Worm (Caenorhabditis elegans) whole organism, young adult: ENCODE measurements around the gene C34B4.2.

ENCODE experiments used
- B0019.2 ChIP-seq: fragments of 200-800 bp; sonication (Bioruptor generic); conservative IDR thresholded peaks from 2 replicates; pipeline ENCODE4 v1.3.6; 2022; ENCODE audit warnings: missing genetic modification reagents, missing genetic modification characterization, missing compliant biosample characterization
- B0035.1 ChIP-seq: sonication (generic microtip); optimal IDR thresholded peaks from 2 replicates; lab custom pipeline; 2016; ENCODE audit warnings: missing genetic modification characterization, mild to moderate bottlenecking, missing compliant biosample characterization, missing genotype, missing genetic modification reagents
- F23B12.7 ChIP-seq: sonication (generic microtip); optimal IDR thresholded peaks from 2 replicates; lab custom pipeline; 2017; ENCODE audit warnings: missing genetic modification characterization, mild to moderate bottlenecking, missing compliant biosample characterization, antibody characterized with exemption, moderate library complexity; ENCODE audit not compliant: insufficient read depth
- F52B5.7 ChIP-seq: sonication (generic microtip); optimal IDR thresholded peaks from 2 replicates; lab custom pipeline; 2016; ENCODE audit warnings: mild to moderate bottlenecking, missing genetic modification characterization, missing compliant biosample characterization
- F57A8.1 ChIP-seq: fragments of 200-800 bp; sonication (Bioruptor generic); optimal IDR thresholded peaks from 2 replicates; lab custom pipeline; 2018; ENCODE audit warnings: mild to moderate bottlenecking, missing genetic modification characterization, moderate library complexity, missing compliant biosample characterization
- F57C9.4 ChIP-seq: sonication (generic microtip); optimal IDR thresholded peaks from 2 replicates; lab custom pipeline; 2017; ENCODE audit warnings: mild to moderate bottlenecking, missing genetic modification characterization, missing compliant biosample characterization
- K11D2.4 ChIP-seq: fragments of 200-800 bp; sonication (Bioruptor generic); IDR thresholded peaks from 2 replicates; pipeline ENCODE4 v1.3.6; 2022; ENCODE audit warnings: missing genetic modification reagents, missing genetic modification characterization, missing compliant biosample characterization
- K12H6.12 ChIP-seq: fragments of 200-800 bp; sonication (Bioruptor generic); optimal IDR thresholded peaks from 2 replicates; lab custom pipeline; 2018; ENCODE audit warnings: mild to moderate bottlenecking, missing genetic modification characterization, missing compliant biosample characterization
- ZK185.1 ChIP-seq: sonication (generic microtip); optimal IDR thresholded peaks from 2 replicates; lab custom pipeline; 2016; ENCODE audit warnings: mild to moderate bottlenecking, missing genetic modification characterization, missing compliant biosample characterization; ENCODE audit not compliant: poor library complexity, severe bottlenecking
- akir-1 ChIP-seq: fragments of 200-800 bp; sonication (Bioruptor generic); optimal IDR thresholded peaks from 2 replicates; lab custom pipeline; 2018; ENCODE audit warnings: mild to moderate bottlenecking, missing genetic modification characterization, moderate library complexity, missing compliant biosample characterization
- aptf-3 ChIP-seq: fragments of 200-800 bp; sonication (Bioruptor generic); IDR thresholded peaks from 2 replicates; pipeline ENCODE4 v1.3.6; 2022; ENCODE audit warnings: missing genetic modification characterization, missing compliant biosample characterization
- athp-1 ChIP-seq: sonication (generic microtip); optimal IDR thresholded peaks from 2 replicates; lab custom pipeline; 2017; ENCODE audit warnings: mild to moderate bottlenecking, missing genetic modification characterization, missing compliant biosample characterization
- chd-7 ChIP-seq: sonication (generic microtip); optimal IDR thresholded peaks from 2 replicates; lab custom pipeline; 2016; ENCODE audit warnings: mild to moderate bottlenecking, missing genetic modification characterization, moderate library complexity, missing compliant biosample characterization
- dox-1 ChIP-seq: fragments of 200-800 bp; sonication (Bioruptor generic); IDR thresholded peaks from 2 replicates; pipeline ENCODE4 v1.3.6; 2022; ENCODE audit warnings: missing genetic modification reagents, missing genetic modification characterization, missing compliant biosample characterization
- dpl-1 ChIP-seq: fragments of 150-350 bp; optimal IDR thresholded peaks from 2 replicates; lab custom pipeline; 2014; ENCODE audit warnings: missing biosample characterization, missing genetic modification reagents, missing genetic modification characterization
- gei-17 ChIP-seq: fragments of 200-800 bp; sonication (Bioruptor generic); optimal IDR thresholded peaks from 2 replicates; lab custom pipeline; 2018; ENCODE audit warnings: mild to moderate bottlenecking, missing genetic modification characterization, missing compliant biosample characterization
- him-1 ChIP-seq: sonication (generic microtip); optimal IDR thresholded peaks from 2 replicates; lab custom pipeline; 2016; ENCODE audit warnings: missing genotype, missing genetic modification reagents, missing genetic modification characterization, missing compliant biosample characterization
- hlh-12 ChIP-seq: sonication (generic microtip); optimal IDR thresholded peaks from 2 replicates; lab custom pipeline; 2016; ENCODE audit warnings: missing genetic modification characterization, missing compliant biosample characterization
- hlh-26 ChIP-seq: fragments of 200-800 bp; sonication (Bioruptor generic); conservative IDR thresholded peaks from 2 replicates; pipeline ENCODE4 v1.3.6; 2022; ENCODE audit warnings: missing genetic modification reagents, missing genetic modification characterization, missing compliant biosample characterization
- lag-1 ChIP-seq: fragments of 200-800 bp; sonication (Bioruptor generic); IDR thresholded peaks from 2 replicates; pipeline ENCODE4 v1.3.6; 2022; ENCODE audit warnings: missing genetic modification reagents, missing genetic modification characterization, missing compliant biosample characterization
- let-526 ChIP-seq: fragments of 200-800 bp; sonication (Bioruptor generic); IDR thresholded peaks from 2 replicates; pipeline ENCODE4 v1.3.6; 2022; ENCODE audit warnings: missing genetic modification reagents, missing genetic modification characterization, missing compliant biosample characterization
- let-607 ChIP-seq, 2 experiments: fragments of 200-800 bp in 1 of 2; sonication (Bioruptor generic) in 1 of 2; sonication (generic microtip) in 1 of 2; optimal IDR thresholded peaks; 2 replicates each; lab custom pipeline; 2016 to 2018; ENCODE audit warnings: mild to moderate bottlenecking in 2 of 2, missing compliant biosample characterization in 2 of 2, missing genetic modification characterization in 2 of 2, moderate library complexity in 2 of 2, missing genotype in 1 of 2
- mes-4 ChIP-seq: sonication (generic microtip); optimal IDR thresholded peaks from 2 replicates; lab custom pipeline; 2016; ENCODE audit warnings: missing genotype, missing genetic modification characterization, missing compliant biosample characterization
- mxl-1 ChIP-seq: sonication (generic microtip); optimal IDR thresholded peaks from 2 replicates; lab custom pipeline; 2016; ENCODE audit warnings: missing genetic modification characterization, missing compliant biosample characterization
- nfyb-1 ChIP-seq: fragments of 200-800 bp; sonication (Bioruptor generic); IDR thresholded peaks from 2 replicates; pipeline ENCODE4 v1.3.6; 2022; ENCODE audit warnings: missing genetic modification reagents, missing genetic modification characterization, missing compliant biosample characterization
- nhr-27 ChIP-seq: fragments of 200-800 bp; sonication (Bioruptor generic); optimal IDR thresholded peaks from 2 replicates; lab custom pipeline; 2018; ENCODE audit warnings: mild to moderate bottlenecking, missing genetic modification characterization, moderate library complexity, missing compliant biosample characterization
- nhr-90 ChIP-seq: sonication (generic microtip); optimal IDR thresholded peaks from 2 replicates; lab custom pipeline; 2016; ENCODE audit warnings: missing genotype, mild to moderate bottlenecking, missing genetic modification characterization, missing compliant biosample characterization
- pha-4 ChIP-seq: fragments of 150-350 bp; sonication (generic microtip); optimal IDR thresholded peaks from 2 replicates; lab custom pipeline; 2014; ENCODE audit warnings: missing biosample characterization, missing genetic modification reagents, missing genetic modification characterization
- sea-2 ChIP-seq: fragments of 200-800 bp; sonication (Bioruptor generic); IDR thresholded peaks from 2 replicates; pipeline ENCODE4 v1.3.6; 2022; ENCODE audit warnings: missing genetic modification characterization, missing compliant biosample characterization
- snpc-1.3 ChIP-seq: sonication (generic microtip); optimal IDR thresholded peaks from 2 replicates; lab custom pipeline; 2017; ENCODE audit warnings: missing genetic modification characterization, mild to moderate bottlenecking, missing compliant biosample characterization, antibody characterized with exemption, moderate library complexity, missing genotype, missing genetic modification reagents; ENCODE audit not compliant: insufficient read depth
- snpc-3.4 ChIP-seq: sonication (generic microtip); optimal IDR thresholded peaks from 2 replicates; lab custom pipeline; 2017; ENCODE audit warnings: missing genetic modification characterization, mild to moderate bottlenecking, missing compliant biosample characterization, antibody characterized with exemption, moderate library complexity, missing genotype, missing genetic modification reagents
- sptf-2 ChIP-seq: fragments of 200-800 bp; sonication (Bioruptor generic); optimal IDR thresholded peaks from 2 replicates; lab custom pipeline; 2018; ENCODE audit warnings: mild to moderate bottlenecking, missing genetic modification characterization, missing compliant biosample characterization
- unc-62 ChIP-seq: fragments of 150-350 bp; optimal IDR thresholded peaks from 2 replicates; lab custom pipeline; 2014; ENCODE audit warnings: missing biosample characterization, missing genetic modification reagents, missing genetic modification characterization
- zfh-2 ChIP-seq: fragments of 200-800 bp; sonication (Bioruptor generic); conservative IDR thresholded peaks from 2 replicates; pipeline ENCODE4 v1.3.6; 2022; ENCODE audit warnings: missing genetic modification reagents, missing genetic modification characterization, missing compliant biosample characterization
- ztf-25 ChIP-seq: fragments of 200-800 bp; sonication (Bioruptor generic); IDR thresholded peaks from 2 replicates; pipeline ENCODE4 v1.3.6; 2022; ENCODE audit warnings: missing genetic modification reagents, missing genetic modification characterization, missing compliant biosample characterization

The C34B4.2 gene

ce11 chrV:13071052-13071451 is 11.8 kb upstream of the C34B4.2 start, which contains the start of gene C34B4.3 (continued):
- no peak for TF ChIP-seq hlh-26
- no peak for TF ChIP-seq nhr-90 (tag; lab: Kevin White, UChicago)
- TF ChIP-seq sptf-2: no peak
- TF ChIP-seq akir-1 (GFP tag; lab: Kevin White, UChicago): no peak

ce11 chrV:13073145-13073544 is 9.7 kb upstream of the C34B4.2 start:
- TF ChIP-seq F23B12.7 (tag; lab: Kevin White, UChicago) (no peak), dpl-1 (GFP tag; lab: Kevin White, UChicago) (no peak), B0035.1 (tag; lab: Kevin White, UChicago) (no peak), dox-1 (no peak), K11D2.4 (GFP tag; lab: Robert Waterston, UW) (no peak), B0019.2 (GFP tag; lab: Robert Waterston, UW) (no peak)

ce11 chrV:13074148-13074547 is 8.7 kb upstream of the C34B4.2 start:
- no peak for TF ChIP-seq hlh-12 (tag; lab: Kevin White, UChicago)
- TF ChIP-seq K12H6.12: no peak
- TF ChIP-seq snpc-3.4 (tag; lab: Kevin White, UChicago): no peak
- TF ChIP-seq athp-1 (tag; lab: Kevin White, UChicago): no peak
- TF ChIP-seq zfh-2 (GFP tag; lab: Robert Waterston, UW): no peak
- no peak for TF ChIP-seq mes-4 (tag; lab: Kevin White, UChicago)
- no peak for TF ChIP-seq ZK185.1 (tag; lab: Kevin White, UChicago)
- no peak for TF ChIP-seq sea-2
- no peak for TF ChIP-seq lag-1
- no peak for TF ChIP-seq aptf-3
- TF ChIP-seq F57C9.4: no peak
- TF ChIP-seq unc-62 (GFP tag; lab: Kevin White, UChicago): no peak
- no peak for TF ChIP-seq ztf-25
- TF ChIP-seq F52B5.7: no peak
- TF ChIP-seq gei-17: no peak
- no peak for TF ChIP-seq F57A8.1
- no peak for TF ChIP-seq let-526 (GFP tag; lab: Robert Waterston, UW)
- no peak for TF ChIP-seq let-607 (tag; optimal IDR thresholded peaks at IDR 0.05; lab: Kevin White, UChicago)
- TF ChIP-seq, all 124 proteins: peak for 0

ce11 chrV:13075432-13075831 is 7.4 kb upstream of the C34B4.2 start:
- TF ChIP-seq nfyb-1 (no peak), snpc-1.3 (no peak), mxl-1 (tag; lab: Kevin White, UChicago) (no peak), pha-4 (tag; lab: Kevin White, UChicago) (no peak), nhr-90 (tag; lab: Kevin White, UChicago) (no peak), nhr-27 (tag; lab: Kevin White, UChicago) (no peak), him-1 (tag; lab: Kevin White, UChicago) (no peak), chd-7 (tag; lab: Kevin White, UChicago) (no peak)
